Worm (Caenorhabditis elegans) whole organism, L3 larva: ENCODE measurements around the gene slcr-46.2.

Experiments
- R02D3.7 ChIP-seq: fragments of 150-350 bp; optimal IDR thresholded peaks from 2 replicates; lab custom pipeline; 2014; ENCODE audit warnings: missing biosample characterization, missing genetic modification characterization
- aly-2 ChIP-seq: fragments of 150-350 bp; optimal IDR thresholded peaks from 2 replicates; lab custom pipeline; 2014; ENCODE audit warnings: missing biosample characterization, missing genetic modification characterization
- ama-1 ChIP-seq: fragments of 150-350 bp; optimal IDR thresholded peaks from 2 replicates; lab custom pipeline; 2018
- fkh-2 ChIP-seq: fragments of 150-350 bp; optimal IDR thresholded peaks from 2 replicates; lab custom pipeline; 2014; ENCODE audit warnings: missing biosample characterization, missing genetic modification reagents, missing genetic modification characterization
- fos-1 ChIP-seq: fragments of 150-350 bp; optimal IDR thresholded peaks from 2 replicates; lab custom pipeline; 2014; ENCODE audit warnings: missing biosample characterization, missing genetic modification characterization
- lin-39 ChIP-seq: fragments of 150-350 bp; optimal IDR thresholded peaks from 2 replicates; lab custom pipeline; 2018; ENCODE audit warnings: missing biosample characterization, missing genetic modification reagents, missing genetic modification characterization
- lsy-12 ChIP-seq: sonication (generic microtip); optimal IDR thresholded peaks from 2 replicates; lab custom pipeline; 2016; ENCODE audit warnings: mild to moderate bottlenecking, missing genetic modification characterization, missing compliant biosample characterization
- nhr-12 ChIP-seq: fragments of 150-350 bp; optimal IDR thresholded peaks from 2 replicates; lab custom pipeline; 2014; ENCODE audit warnings: missing biosample characterization, missing genetic modification characterization
- nhr-76 ChIP-seq: fragments of 150-350 bp; sonication (generic microtip); optimal IDR thresholded peaks from 5 replicates; lab custom pipeline; 2014; ENCODE audit warnings: missing biosample characterization, missing genetic modification characterization

DNA sequence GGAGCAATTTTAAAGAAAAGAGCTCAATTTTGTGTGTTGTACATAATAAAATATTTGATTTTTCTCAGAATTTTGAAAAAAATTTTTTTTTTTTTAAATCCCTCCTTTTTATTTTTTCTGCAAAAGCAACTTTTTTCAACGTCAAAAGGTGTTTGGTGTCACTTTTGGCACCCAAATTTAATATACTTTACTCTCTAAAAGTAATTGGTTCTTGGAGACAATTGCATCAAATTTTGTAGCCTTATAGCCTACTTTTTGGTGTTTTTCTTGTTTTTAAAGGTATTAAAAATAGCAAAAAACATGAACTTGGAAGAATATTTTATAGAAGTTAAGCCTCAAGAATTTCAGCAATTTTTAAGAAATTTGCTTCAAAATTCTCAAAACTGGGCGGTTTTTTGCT lies 9.0 kb downstream of the slcr-46.2 start, which contains the start of gene srw-84:
- no peak for TF ChIP-seq lin-39 (tag; lab: Kevin White, UChicago)
- no peak for TF ChIP-seq fkh-2 (tag; lab: Kevin White, UChicago)
- TF ChIP-seq nhr-76 (tag; lab: Kevin White, UChicago): no peak
- TF ChIP-seq aly-2 (tag; lab: Kevin White, UChicago): no peak
- no peak for TF ChIP-seq R02D3.7 (tag; lab: Kevin White, UChicago)
- no peak for TF ChIP-seq fos-1 (tag; lab: Kevin White, UChicago)
- no peak for TF ChIP-seq ama-1 (lab: Kevin White, UChicago)
- no peak for TF ChIP-seq lsy-12
- no peak for TF ChIP-seq nhr-12 (tag; lab: Kevin White, UChicago)
